Worm (Caenorhabditis elegans) whole organism, dauer: Measurements from ENCODE around the gene srw-138.
"Not testable (repeated sequence)": the region's sequence is repeated elsewhere in the genome, so short reads cannot be mapped to it uniquely, and the experiment has no call there.

Experiments
- unc-62 ChIP-seq: sonication (generic microtip); optimal IDR thresholded peaks from 2 replicates; lab custom pipeline; 2017; ENCODE audit warnings: missing biosample characterization, missing genetic modification reagents, missing genetic modification characterization

Gene srw-138

DNA sequence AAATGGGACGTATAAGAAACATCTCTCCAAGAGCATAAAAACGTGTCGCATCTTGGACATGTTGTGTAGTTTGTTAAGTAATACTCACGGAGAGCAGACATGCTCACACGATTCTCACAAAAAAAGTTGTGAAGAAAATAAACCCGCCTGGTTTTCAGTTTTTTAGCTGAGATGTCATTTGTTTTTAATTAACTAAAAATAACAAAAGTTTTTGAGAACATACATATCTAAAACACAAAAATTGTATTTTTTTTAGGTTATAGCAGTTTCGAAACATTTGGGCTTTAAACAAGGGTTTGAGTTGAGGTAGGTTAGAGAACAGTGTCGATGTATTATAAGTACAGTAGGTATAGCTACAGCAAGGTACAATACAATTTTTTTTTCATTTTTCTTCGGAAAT is 1.9 kb upstream of the srw-138 start, which contains the start of gene srh-88:
TSS of gene srh-88 (minus strand) at position 101 of the 400 bp plus-strand sequence.
- TF ChIP-seq unc-62 (GFP tag; lab: Kevin White, UChicago): no peak

DNA sequence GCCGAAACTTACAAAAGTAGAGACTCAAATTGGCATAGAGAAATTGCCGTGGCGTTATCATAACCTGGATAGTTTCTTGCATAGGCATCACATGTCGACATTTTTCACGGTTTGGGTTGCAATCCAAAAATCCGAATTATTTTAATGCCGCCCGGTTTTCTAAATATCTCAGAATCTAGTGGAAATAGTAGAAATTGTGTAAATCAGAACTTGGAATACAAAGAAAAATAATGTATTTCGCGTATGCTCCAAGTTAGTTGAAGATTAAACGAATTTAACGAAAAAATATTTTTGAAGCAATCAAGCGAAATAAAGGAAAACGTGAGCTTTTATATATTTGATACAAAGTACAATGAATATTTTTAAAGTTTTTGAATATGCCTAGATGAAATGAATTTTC is 2.0 kb downstream of the srw-138 start, which contains the start of gene srw-144:
TSS of gene srw-144 (minus strand) at position 101 of the 400 bp plus-strand sequence.
- TF ChIP-seq unc-62 (GFP tag; lab: Kevin White, UChicago): no peak

DNA sequence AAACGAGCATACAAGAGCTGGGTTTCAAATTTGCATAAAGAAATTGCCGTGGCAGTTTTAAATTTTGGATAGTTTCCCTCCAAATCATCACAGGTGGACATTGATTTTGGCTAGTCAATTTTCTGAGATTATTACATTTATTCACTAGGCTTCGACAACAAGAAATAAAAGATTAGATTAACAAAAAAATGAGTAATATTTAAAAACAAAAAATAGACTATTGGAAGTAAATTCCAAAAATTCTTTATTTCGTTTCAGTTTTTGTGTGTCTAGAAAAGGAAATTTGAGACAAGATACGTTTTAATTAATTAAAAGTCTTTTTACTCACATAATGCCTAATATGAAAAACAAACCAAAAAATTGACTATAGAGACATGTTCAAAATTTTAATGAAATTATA is 4.7 kb downstream of the srw-138 start, which contains the start of gene srw-142:
TSS of gene srw-142 (minus strand) at position 101 of the 400 bp plus-strand sequence.
- TF ChIP-seq unc-62 (GFP tag; lab: Kevin White, UChicago): no peak

DNA sequence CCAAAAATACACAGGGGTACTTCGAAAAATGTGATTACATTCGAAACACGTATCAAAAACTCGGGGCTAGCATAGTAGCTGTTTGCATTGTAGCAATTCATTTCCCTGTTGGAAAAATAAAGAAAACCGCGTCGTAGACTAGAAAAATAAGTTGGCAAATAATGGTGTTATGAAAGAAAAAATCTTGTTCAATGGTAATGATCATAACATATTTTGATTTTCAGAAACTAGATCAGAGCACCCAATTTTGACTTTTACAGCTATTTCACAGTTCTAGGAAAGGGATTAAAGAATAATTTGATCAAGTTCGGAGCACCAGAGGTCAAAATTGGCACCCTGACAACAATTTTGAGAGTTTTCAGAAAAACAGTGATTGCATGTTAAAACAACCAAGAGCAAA is 7.5 kb downstream of the srw-138 start, which contains the start of gene srh-248:
TSS of gene srh-248 (minus strand) at position 101 of the 400 bp plus-strand sequence.
- not testable (repeated sequence) for TF ChIP-seq unc-62 (GFP tag; lab: Kevin White, UChicago)

DNA sequence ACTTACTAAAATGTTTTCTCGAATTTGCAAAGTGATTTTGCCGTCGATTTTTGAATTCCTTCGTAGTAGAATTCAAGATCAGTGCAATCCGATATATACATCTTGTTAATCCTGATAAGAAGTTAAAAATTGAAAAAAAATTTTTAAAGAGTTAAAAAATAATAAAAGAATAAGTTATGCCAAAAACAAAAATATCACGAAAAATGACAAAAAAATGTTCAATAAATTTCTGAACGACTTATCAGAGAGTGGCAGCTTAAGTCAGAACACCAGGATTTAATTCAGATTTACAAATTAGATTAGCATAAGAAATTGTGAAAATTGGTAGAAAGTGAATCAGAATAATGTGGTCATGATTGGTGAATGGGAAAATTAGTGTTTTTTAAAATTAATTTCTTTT is 10.8 kb downstream of the srw-138 start, which contains the start of gene srw-122:
TSS of gene srw-122 (minus strand) at position 101 of the 400 bp plus-strand sequence.
- TF ChIP-seq unc-62 (GFP tag; lab: Kevin White, UChicago): not testable (repeated sequence)

DNA sequence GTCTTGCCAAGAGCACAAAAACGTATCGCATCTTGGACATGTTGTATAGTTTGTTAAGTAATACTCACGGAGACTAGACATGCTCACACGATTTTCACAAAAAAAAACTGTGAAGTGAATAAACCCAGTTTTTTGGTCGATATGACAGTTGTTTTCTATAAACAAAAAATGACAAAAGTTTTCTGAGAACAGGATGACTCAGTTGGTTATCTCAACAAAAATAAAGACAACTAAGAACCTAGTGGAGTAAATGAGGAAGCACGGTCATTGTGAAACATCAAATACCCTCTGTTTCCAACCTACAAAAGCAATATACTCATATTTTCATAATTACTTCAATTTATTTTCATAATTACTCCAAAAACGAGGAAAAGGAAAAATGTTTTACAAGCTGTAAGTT is 17.3 kb downstream of the srw-138 start, which contains the start of gene srh-87:
TSS of gene srh-87 (minus strand) at position 101 of the 400 bp plus-strand sequence.
- no peak for TF ChIP-seq unc-62 (GFP tag; lab: Kevin White, UChicago)

DNA sequence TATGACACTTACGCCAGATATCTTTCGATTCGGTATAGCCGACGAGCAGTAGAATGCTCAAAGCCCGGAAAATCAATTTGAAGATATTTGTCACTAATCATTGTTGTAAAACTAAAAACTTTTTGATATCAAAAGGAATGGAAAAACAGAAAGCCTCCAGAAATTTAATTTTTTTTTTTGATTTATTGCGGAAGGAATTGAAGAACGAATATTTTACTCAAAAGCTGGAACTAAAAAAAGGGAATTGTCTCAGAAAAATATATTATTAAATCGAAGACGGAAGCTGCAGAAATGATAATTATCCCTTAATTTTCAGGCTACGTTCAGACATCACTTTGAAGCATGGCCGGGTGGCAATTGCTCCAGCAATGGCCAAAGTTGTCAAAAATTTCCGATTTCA is 19.0 kb downstream of the srw-138 start, which contains the start of gene srw-137:
TSS of gene srw-137 (minus strand) at position 101 of the 400 bp plus-strand sequence.
- no peak for TF ChIP-seq unc-62 (GFP tag; lab: Kevin White, UChicago)

DNA sequence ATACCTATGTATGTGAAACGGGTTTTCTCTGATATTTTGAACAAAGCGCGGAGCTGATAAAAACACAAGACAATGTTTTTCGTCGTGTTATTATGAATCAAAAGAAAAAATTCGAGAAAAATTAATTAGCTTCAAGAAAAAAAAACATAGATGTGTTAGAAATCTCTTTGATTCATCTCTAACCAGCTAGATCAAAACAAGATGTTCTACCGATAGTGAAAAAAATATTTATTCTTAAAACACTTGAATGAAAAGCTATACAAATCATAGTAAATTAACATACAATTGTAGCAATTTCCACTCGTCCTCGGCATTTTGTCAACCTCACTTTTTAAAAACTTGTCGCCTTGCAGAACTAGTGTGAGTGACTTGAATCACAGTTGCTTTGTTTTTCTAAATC is 20.6 kb downstream of the srw-138 start:
- TF ChIP-seq unc-62 (GFP tag; lab: Kevin White, UChicago): no peak

DNA sequence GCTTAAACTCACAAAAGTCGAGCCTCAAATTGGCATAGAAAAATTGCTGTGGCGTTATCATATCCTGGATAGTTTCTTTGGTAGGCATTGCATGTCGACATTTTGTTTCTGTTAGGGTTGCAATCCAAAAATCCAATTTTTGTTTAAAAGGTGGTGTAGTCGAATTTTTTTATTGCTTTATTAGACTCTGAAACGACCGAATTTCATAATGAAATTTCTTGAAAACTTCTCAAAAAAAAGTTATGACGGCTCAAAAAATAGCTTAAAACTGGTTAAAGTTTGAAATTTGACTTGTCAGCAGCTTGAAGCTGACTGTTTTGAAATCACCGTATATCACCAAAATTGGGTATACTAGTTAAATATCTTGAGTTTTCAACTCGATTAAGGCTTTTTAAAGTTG is 21.5 kb downstream of the srw-138 start, which contains the start of gene srw-143:
TSS of gene srw-143 (minus strand) at position 101 of the 400 bp plus-strand sequence.
- TF ChIP-seq unc-62 (GFP tag; lab: Kevin White, UChicago): no peak

DNA sequence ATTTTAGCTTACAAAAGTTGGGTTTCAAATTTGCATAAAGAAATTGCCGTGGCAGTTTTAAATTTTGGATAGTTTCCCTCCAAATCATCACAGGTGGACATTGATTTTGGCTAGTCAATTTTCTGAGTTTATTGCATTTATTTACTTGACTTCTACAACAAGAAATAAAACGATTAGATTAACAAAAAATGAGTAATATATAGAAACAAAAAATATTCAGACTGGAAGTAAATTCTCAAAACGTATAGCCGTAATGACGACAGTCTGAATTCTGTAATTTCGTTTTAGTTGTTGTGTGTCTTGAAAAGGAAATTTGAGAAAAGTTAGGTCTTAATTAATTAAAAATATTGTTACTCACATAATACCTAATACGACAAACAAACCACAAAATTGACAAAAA is 24.4 kb downstream of the srw-138 start, which contains the start of gene srw-141:
TSS of gene srw-141 (minus strand) at position 101 of the 400 bp plus-strand sequence.
- no peak for TF ChIP-seq unc-62 (GFP tag; lab: Kevin White, UChicago)

DNA sequence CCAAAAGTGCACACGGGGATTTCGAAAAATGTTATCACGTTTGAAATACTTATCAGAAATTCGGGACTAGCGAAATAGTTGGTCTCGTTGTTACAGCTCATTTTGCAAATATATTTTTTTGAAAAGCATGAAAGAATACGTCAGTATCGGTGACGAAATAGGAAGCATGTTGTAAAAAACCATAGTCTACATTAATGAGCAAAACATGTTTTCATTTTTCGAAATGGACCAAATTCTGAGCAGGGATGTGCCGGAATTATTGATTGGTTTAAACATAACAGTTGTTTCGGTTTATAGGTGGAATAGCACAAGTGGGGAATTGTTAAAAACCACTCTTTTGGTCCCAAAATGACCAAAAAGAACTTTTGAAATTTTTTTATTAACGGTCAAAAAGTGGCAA is 28.8 kb downstream of the srw-138 start, which contains the start of gene srh-247:
TSS of gene srh-247 (minus strand) at position 101 of the 400 bp plus-strand sequence.
- TF ChIP-seq unc-62 (GFP tag; lab: Kevin White, UChicago): no peak

DNA sequence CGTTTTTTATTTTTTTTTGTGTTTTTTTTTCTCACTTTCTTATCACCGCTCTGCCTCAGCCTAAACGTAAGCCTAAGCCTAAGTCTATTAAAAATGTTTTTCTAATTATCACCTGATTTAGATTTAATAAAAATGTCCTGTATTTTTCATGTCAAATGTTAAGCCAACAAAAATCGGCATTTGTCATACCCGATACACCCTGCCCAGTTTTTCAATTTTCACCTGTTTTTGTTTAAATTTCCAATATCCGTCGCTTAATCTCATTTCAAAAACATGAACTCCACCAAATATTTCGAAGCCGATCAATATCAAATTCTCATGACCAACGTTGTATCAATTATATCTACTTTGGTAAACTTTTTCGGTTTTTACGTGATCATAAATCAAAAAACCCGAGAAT is 31.6 kb downstream of the srw-138 start, which contains the start of gene C31B8.1:
TSS of gene C31B8.1 (plus strand) at position 301 of the 400 bp plus-strand sequence.
- TF ChIP-seq unc-62 (GFP tag; lab: Kevin White, UChicago): no peak

DNA sequence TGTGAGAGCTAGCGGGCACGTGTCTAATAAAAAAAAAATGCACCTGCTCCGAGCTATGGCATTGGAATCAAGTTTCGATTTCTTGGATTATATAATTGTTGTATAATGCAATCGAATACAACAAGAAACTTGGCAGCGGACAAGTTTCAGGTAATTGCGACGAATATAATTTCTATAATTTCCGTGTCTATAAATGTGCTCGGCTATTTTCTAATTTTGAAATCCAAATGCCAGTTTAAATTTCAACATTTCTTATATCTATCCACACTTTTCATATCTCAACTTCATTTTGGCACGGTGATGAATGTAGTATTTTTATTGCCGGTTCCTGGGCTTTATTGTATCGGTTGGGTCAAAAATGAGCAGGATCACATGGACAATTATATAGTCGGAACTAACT is 33.1 kb downstream of the srw-138 start, which contains the start of gene C31B8.16:
TSS of gene C31B8.16 (plus strand) at position 301 of the 400 bp plus-strand sequence.
- no peak for TF ChIP-seq unc-62 (GFP tag; lab: Kevin White, UChicago)

DNA sequence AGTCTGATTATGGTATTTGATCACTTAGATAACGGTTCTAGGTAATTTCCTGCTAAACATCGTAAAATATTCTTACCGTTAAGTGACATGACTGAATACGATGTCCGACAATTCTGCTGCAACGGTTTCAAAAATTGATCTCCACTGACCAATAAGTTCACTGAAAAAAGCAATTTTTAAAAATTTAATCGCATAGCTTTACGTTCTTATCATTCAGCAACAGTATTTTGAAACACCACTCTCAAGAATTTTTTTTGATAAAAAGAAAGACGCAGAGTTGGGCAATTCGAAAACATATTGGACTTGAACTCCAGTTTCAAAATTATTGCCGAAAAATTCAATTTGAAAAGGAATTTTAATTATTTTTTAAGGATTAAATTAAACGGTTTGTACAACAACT is 35.3 kb downstream of the srw-138 start, which contains the start of gene C31B8.12:
TSS of gene C31B8.12 (minus strand) at position 101 of the 400 bp plus-strand sequence.
- no peak for TF ChIP-seq unc-62 (GFP tag; lab: Kevin White, UChicago)

DNA sequence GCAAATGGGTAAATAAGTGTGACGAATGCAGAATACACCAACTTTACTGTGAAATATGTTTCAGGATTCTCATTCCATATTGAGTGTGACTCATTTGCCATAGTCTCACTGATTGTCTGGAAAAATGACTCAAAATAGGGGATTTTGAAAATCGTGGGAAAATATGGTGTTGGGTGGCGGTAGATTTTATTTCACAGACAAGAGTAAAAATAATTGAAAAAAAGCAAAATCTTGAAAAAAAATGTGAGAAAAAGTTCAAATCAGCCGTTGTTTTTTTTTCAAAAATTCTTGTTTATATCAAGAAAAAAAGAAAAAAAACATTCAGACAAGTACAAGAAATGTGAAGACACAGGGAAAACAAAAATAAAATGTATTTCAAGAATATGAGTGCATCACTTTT is 40.3 kb downstream of the srw-138 start, which contains the start of gene srh-38:
TSS of gene srh-38 (minus strand) at position 101 of the 400 bp plus-strand sequence.
- no peak for TF ChIP-seq unc-62 (GFP tag; lab: Kevin White, UChicago)

DNA sequence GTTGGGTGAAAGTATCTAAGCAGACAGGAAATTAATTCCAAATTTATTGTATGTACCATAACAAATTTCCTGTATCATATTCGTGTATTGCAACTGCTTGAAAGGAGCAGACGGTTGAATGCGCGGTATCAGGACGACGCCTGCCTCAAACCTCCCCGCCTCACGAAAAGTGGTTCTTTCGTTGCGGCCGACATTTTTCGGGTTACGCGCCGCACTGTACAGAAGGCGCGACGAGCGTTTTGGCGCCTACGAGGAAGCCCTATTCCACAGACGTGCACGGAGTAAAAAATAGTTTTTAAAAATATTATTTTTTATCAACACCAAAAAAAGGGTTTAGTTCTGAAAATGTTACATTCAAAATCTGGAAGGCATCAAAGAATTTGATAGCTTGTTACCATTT is 42.7 kb downstream of the srw-138 start:
- TF ChIP-seq unc-62 (GFP tag; lab: Kevin White, UChicago): no peak
